Fruit fly (Drosophila melanogaster): ENCODE data around the gene CG13949.

DNA sequence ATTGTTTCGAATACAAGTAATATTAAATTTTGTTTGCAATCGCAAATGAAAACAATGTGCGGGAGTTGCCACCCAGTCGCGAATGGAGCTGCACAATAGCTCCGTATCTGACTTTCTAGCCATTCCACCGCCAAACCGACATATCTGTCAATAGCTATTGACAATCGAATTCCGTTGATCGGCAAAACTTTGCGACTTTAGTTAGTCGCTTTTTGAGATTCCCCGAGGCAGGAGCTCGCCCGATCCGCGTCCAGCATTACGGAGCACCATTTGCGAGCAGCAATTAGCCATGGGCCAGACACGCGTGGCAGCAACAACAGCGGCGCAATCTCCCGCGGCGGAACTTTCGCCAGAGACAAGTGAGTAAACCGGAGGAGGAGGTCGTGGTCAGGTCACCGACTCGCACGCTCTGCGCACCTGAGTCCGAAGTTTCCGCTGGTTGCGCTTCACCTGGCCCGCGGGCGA lies 2.5 kb upstream of the CG13949 start, which contains the start of the genes CG4291 and kraken:
- TF ChIP-seq Sin3A (optimal IDR thresholded peaks at IDR 0.05), result no peak
- peak; percentile 56 for TF ChIP-seq h (optimal IDR thresholded peaks at IDR 0.05)
- no peak for TF ChIP-seq psq (optimal IDR thresholded peaks at IDR 0.05)
- no peak for TF ChIP-seq Myc (optimal IDR thresholded peaks at IDR 0.05)
- no peak for TF ChIP-seq ttk (optimal IDR thresholded peaks at IDR 0.05)
- TF ChIP-seq insv (optimal IDR thresholded peaks at IDR 0.05), result peak; percentile 3

All from Kc167 (cell line).